Worm (Caenorhabditis elegans) whole organism, L4 larva: ENCODE results near the gene nhr-101.

Experiments used
- F10B5.3 ChIP-seq: sonication (generic microtip); optimal IDR thresholded peaks from 2 replicates; lab custom pipeline; 2016; ENCODE audit warnings: mild to moderate bottlenecking, missing genetic modification characterization, missing compliant biosample characterization
- F26F4.8 ChIP-seq: fragments of 200-800 bp; sonication (Bioruptor generic); conservative IDR thresholded peaks from 2 replicates; pipeline ENCODE4 v1.3.6; 2022; ENCODE audit warnings: missing genetic modification characterization, missing compliant biosample characterization
- F37D6.2 ChIP-seq: sonication (generic microtip); optimal IDR thresholded peaks from 2 replicates; lab custom pipeline; 2016; ENCODE audit warnings: mild to moderate bottlenecking, missing genetic modification characterization, missing compliant biosample characterization
- F44E2.7 ChIP-seq: fragments of 200-800 bp; sonication (Bioruptor generic); IDR thresholded peaks from 2 replicates; pipeline ENCODE4 v2.1.2; 2022; ENCODE audit warnings: missing genetic modification characterization, missing compliant biosample characterization
- F49E8.2 ChIP-seq: sonication (generic microtip); optimal IDR thresholded peaks from 2 replicates; lab custom pipeline; 2016; ENCODE audit warnings: missing compliant biosample characterization, mild to moderate bottlenecking, missing genetic modification characterization, borderline replicate concordance
- R02D3.7 ChIP-seq: fragments of 150-350 bp; sonication (generic microtip); optimal IDR thresholded peaks from 3 replicates; lab custom pipeline; 2014; ENCODE audit warnings: missing biosample characterization, missing genetic modification characterization
- Y105C5A.15 ChIP-seq: fragments of 200-800 bp; sonication (Bioruptor generic); IDR thresholded peaks from 2 replicates; pipeline ENCODE4 v1.3.6; 2022; ENCODE audit warnings: missing genetic modification characterization, missing compliant biosample characterization
- Y48G9A.11 ChIP-seq: fragments of 200-800 bp; sonication (Bioruptor generic); IDR thresholded peaks from 2 replicates; pipeline ENCODE4 v1.3.6; 2022; ENCODE audit warnings: missing genetic modification reagents, missing genetic modification characterization, missing compliant biosample characterization
- Y5F2A.4 ChIP-seq: fragments of 200-800 bp; sonication (Bioruptor generic); optimal IDR thresholded peaks from 2 replicates; lab custom pipeline; 2018; ENCODE audit warnings: mild to moderate bottlenecking, missing genetic modification characterization, missing compliant biosample characterization
- ZK546.5 ChIP-seq, 2 experiments: sonication (generic microtip); optimal IDR thresholded peaks; 2 replicates each; lab custom pipeline; 2017; ENCODE audit warnings: missing biosample characterization in 2 of 2, missing genetic modification characterization in 2 of 2
- arid-1 ChIP-seq: fragments of 200-800 bp; sonication (Bioruptor generic); conservative IDR thresholded peaks from 2 replicates; pipeline ENCODE4 v1.3.6; 2022; ENCODE audit warnings: missing genetic modification reagents, missing genetic modification characterization, missing compliant biosample characterization
- ceh-20 ChIP-seq: fragments of 200-800 bp; sonication (Bioruptor generic); IDR thresholded peaks from 2 replicates; pipeline ENCODE4 v1.3.6; 2022; ENCODE audit warnings: missing genetic modification reagents, missing genetic modification characterization, missing compliant biosample characterization
- ceh-28 ChIP-seq: fragments of 150-350 bp; optimal IDR thresholded peaks from 2 replicates; lab custom pipeline; 2014; ENCODE audit warnings: missing biosample characterization, missing genetic modification reagents, missing genetic modification characterization
- ceh-62 ChIP-seq: sonication (generic microtip); optimal IDR thresholded peaks from 2 replicates; lab custom pipeline; 2017; ENCODE audit warnings: missing biosample characterization, missing genetic modification characterization
- ceh-82 ChIP-seq: sonication (generic microtip); optimal IDR thresholded peaks from 2 replicates; lab custom pipeline; 2017; ENCODE audit warnings: missing biosample characterization, missing genetic modification characterization
- ces-1 ChIP-seq: fragments of 150-350 bp; sonication (generic microtip); optimal IDR thresholded peaks from 4 replicates; lab custom pipeline; 2014; ENCODE audit warnings: missing biosample characterization, missing genetic modification reagents, missing genetic modification characterization
- ctbp-1 ChIP-seq: fragments of 200-800 bp; sonication (Bioruptor generic); IDR thresholded peaks from 2 replicates; pipeline ENCODE4 v1.3.6; 2022; ENCODE audit warnings: missing genetic modification reagents, missing genetic modification characterization, missing compliant biosample characterization
- daf-19 ChIP-seq: fragments of 200-800 bp; sonication (Bioruptor generic); conservative IDR thresholded peaks from 2 replicates; pipeline ENCODE4 v1.3.6; 2022; ENCODE audit warnings: missing genetic modification characterization, missing compliant biosample characterization
- dmd-6 ChIP-seq: fragments of 200-800 bp; sonication (Bioruptor generic); IDR thresholded peaks from 2 replicates; pipeline ENCODE4 v1.3.6; 2022; ENCODE audit warnings: missing genetic modification reagents, missing genetic modification characterization, missing compliant biosample characterization
- dmd-8 ChIP-seq: fragments of 200-800 bp; sonication (Bioruptor generic); IDR thresholded peaks from 2 replicates; pipeline ENCODE4 v1.3.6; 2022; ENCODE audit warnings: missing genetic modification characterization, missing compliant biosample characterization
- dmd-9 ChIP-seq: fragments of 200-800 bp; sonication (Bioruptor generic); IDR thresholded peaks from 2 replicates; pipeline ENCODE4 v1.3.6; 2022; ENCODE audit warnings: missing genetic modification reagents, missing genetic modification characterization, missing compliant biosample characterization
- duxl-1 ChIP-seq: sonication (generic microtip); optimal IDR thresholded peaks from 2 replicates; lab custom pipeline; 2016; ENCODE audit warnings: mild to moderate bottlenecking, missing genetic modification characterization, moderate library complexity, missing compliant biosample characterization; ENCODE audit not compliant: poor library complexity
- dve-1 ChIP-seq: sonication (generic microtip); optimal IDR thresholded peaks from 2 replicates; lab custom pipeline; 2017; ENCODE audit warnings: antibody characterized with exemption, mild to moderate bottlenecking, missing genetic modification characterization, missing compliant biosample characterization; ENCODE audit not compliant: insufficient read depth
- egl-43 ChIP-seq: fragments of 200-800 bp; sonication (Bioruptor generic); IDR thresholded peaks from 2 replicates; pipeline ENCODE4 v1.3.6; 2022; ENCODE audit warnings: missing genetic modification reagents, missing genetic modification characterization, missing compliant biosample characterization
- hif-1 ChIP-seq, 2 experiments: sonication (generic microtip); optimal IDR thresholded peaks; 2 replicates each; lab custom pipeline; 2016 to 2017; ENCODE audit warnings: missing compliant biosample characterization in 2 of 2, missing genetic modification characterization in 2 of 2, missing genetic modification reagents in 2 of 2, missing genotype in 2 of 2, mild to moderate bottlenecking in 1 of 2
- jun-1 ChIP-seq: fragments of 150-350 bp; optimal IDR thresholded peaks from 2 replicates; lab custom pipeline; 2014; ENCODE audit warnings: missing biosample characterization, missing genetic modification reagents, missing genetic modification characterization
- lin-1 ChIP-seq: fragments of 200-800 bp; sonication (Bioruptor generic); IDR thresholded peaks from 2 replicates; pipeline ENCODE4 v1.3.6; 2022; ENCODE audit warnings: missing genetic modification reagents, missing genetic modification characterization, missing compliant biosample characterization
- lin-29 ChIP-seq: fragments of 200-800 bp; sonication (Bioruptor generic); IDR thresholded peaks from 2 replicates; pipeline ENCODE4 v1.3.6; 2022; ENCODE audit warnings: missing genetic modification reagents, missing genetic modification characterization, missing compliant biosample characterization
- lin-39 ChIP-seq: fragments of 150-350 bp; optimal IDR thresholded peaks from 2 replicates; lab custom pipeline; 2014; ENCODE audit warnings: missing biosample characterization, missing genetic modification reagents, missing genetic modification characterization
- lir-3 ChIP-seq: sonication (generic microtip); optimal IDR thresholded peaks from 2 replicates; lab custom pipeline; 2016; ENCODE audit warnings: mild to moderate bottlenecking, missing genetic modification characterization, missing compliant biosample characterization
- mdl-1 ChIP-seq, 2 experiments: fragments of 150-350 bp in 1 of 2; sonication (generic microtip) in 1 of 2; optimal IDR thresholded peaks; 2 replicates each; lab custom pipeline; 2014 to 2017; ENCODE audit warnings: missing biosample characterization in 2 of 2, missing genetic modification characterization in 2 of 2
- mes-2 ChIP-seq: sonication (generic microtip); optimal IDR thresholded peaks from 2 replicates; lab custom pipeline; 2016; ENCODE audit warnings: missing genotype, mild to moderate bottlenecking, missing genetic modification characterization, missing compliant biosample characterization; ENCODE audit not compliant: poor library complexity, severe bottlenecking
- nhr-11 ChIP-seq: fragments of 150-350 bp; optimal IDR thresholded peaks from 2 replicates; lab custom pipeline; 2014; ENCODE audit warnings: missing biosample characterization, missing genetic modification characterization
- nhr-111 ChIP-seq: fragments of 200-800 bp; sonication (Bioruptor generic); optimal IDR thresholded peaks from 2 replicates; lab custom pipeline; 2018; ENCODE audit warnings: mild to moderate bottlenecking, missing genetic modification characterization, missing compliant biosample characterization
- nhr-237 ChIP-seq: sonication (generic microtip); optimal IDR thresholded peaks from 2 replicates; lab custom pipeline; 2017; ENCODE audit warnings: missing biosample characterization, missing genetic modification characterization
- nhr-25 ChIP-seq: sonication (generic microtip); optimal IDR thresholded peaks from 2 replicates; lab custom pipeline; 2017; ENCODE audit warnings: missing genetic modification characterization, mild to moderate bottlenecking, missing compliant biosample characterization, antibody characterized with exemption, moderate library complexity, borderline replicate concordance; ENCODE audit not compliant: insufficient read depth
- nhr-42 ChIP-seq: fragments of 200-800 bp; sonication (Bioruptor generic); IDR thresholded peaks from 2 replicates; pipeline ENCODE4 v1.3.6; 2022; ENCODE audit warnings: missing genetic modification characterization, missing compliant biosample characterization
- nhr-48 ChIP-seq: sonication (generic microtip); optimal IDR thresholded peaks from 2 replicates; lab custom pipeline; 2016; ENCODE audit warnings: mild to moderate bottlenecking, missing genetic modification characterization, missing compliant biosample characterization
- nhr-76 ChIP-seq: fragments of 150-350 bp; optimal IDR thresholded peaks from 2 replicates; lab custom pipeline; 2014; ENCODE audit warnings: missing biosample characterization, missing genetic modification characterization
- nhr-77 ChIP-seq: fragments of 150-350 bp; optimal IDR thresholded peaks from 2 replicates; lab custom pipeline; 2014; ENCODE audit warnings: missing biosample characterization, missing genetic modification characterization
- pha-4 ChIP-seq, 2 experiments: fragments of 150-350 bp in 1 of 2; fragments of 200-800 bp in 1 of 2; sonication (Bioruptor generic) in 1 of 2; IDR thresholded peaks in 1 of 2; optimal IDR thresholded peaks in 1 of 2; 2 replicates each; pipeline versions ENCODE4 v1.3.6 to Lab custom; 2014 to 2022; ENCODE audit warnings: missing genetic modification characterization in 2 of 2, missing genetic modification reagents in 2 of 2, missing biosample characterization in 1 of 2, missing compliant biosample characterization in 1 of 2
- php-3 ChIP-seq: fragments of 200-800 bp; sonication (Bioruptor generic); IDR thresholded peaks from 2 replicates; pipeline ENCODE4 v1.3.6; 2022; ENCODE audit warnings: missing genetic modification reagents, missing genetic modification characterization, missing compliant biosample characterization
- pqm-1 ChIP-seq: sonication (generic microtip); optimal IDR thresholded peaks from 2 replicates; lab custom pipeline; 2017; ENCODE audit warnings: missing biosample characterization, missing genetic modification characterization
- sdz-12 ChIP-seq: fragments of 200-800 bp; sonication (Bioruptor generic); optimal IDR thresholded peaks from 2 replicates; lab custom pipeline; 2018; ENCODE audit warnings: mild to moderate bottlenecking, missing genetic modification characterization, missing compliant biosample characterization
- snpc-4 ChIP-seq: fragments of 150-350 bp; optimal IDR thresholded peaks from 2 replicates; lab custom pipeline; 2014; ENCODE audit warnings: missing biosample characterization, missing genetic modification characterization
- unc-130 ChIP-seq: sonication (generic microtip); optimal IDR thresholded peaks from 2 replicates; lab custom pipeline; 2016; ENCODE audit warnings: missing genetic modification reagents, missing genetic modification characterization, missing compliant biosample characterization
- unc-62 ChIP-seq, 3 experiments: fragments of 150-350 bp in 1 of 3; sonication (generic microtip); optimal IDR thresholded peaks in 2 of 3; peaks in 1 of 3; 1 replicate in 1 of 3; 2 replicates in 2 of 3; lab custom pipeline; 2014 to 2017; ENCODE audit warnings: missing biosample characterization in 3 of 3, missing genetic modification characterization in 3 of 3, missing genetic modification reagents in 3 of 3, missing genotype in 1 of 3
- zag-1 ChIP-seq: fragments of 150-350 bp; optimal IDR thresholded peaks from 2 replicates; lab custom pipeline; 2014; ENCODE audit warnings: missing biosample characterization, missing genetic modification characterization
- zfp-3 ChIP-seq: fragments of 200-800 bp; sonication (Bioruptor generic); conservative IDR thresholded peaks from 2 replicates; pipeline ENCODE4 v1.3.6; 2022; ENCODE audit warnings: missing genetic modification reagents, missing genetic modification characterization, missing compliant biosample characterization
- ztf-11 ChIP-seq: fragments of 150-350 bp; optimal IDR thresholded peaks from 2 replicates; lab custom pipeline; 2014; ENCODE audit warnings: missing biosample characterization, missing genetic modification characterization

nhr-101 gene

DNA sequence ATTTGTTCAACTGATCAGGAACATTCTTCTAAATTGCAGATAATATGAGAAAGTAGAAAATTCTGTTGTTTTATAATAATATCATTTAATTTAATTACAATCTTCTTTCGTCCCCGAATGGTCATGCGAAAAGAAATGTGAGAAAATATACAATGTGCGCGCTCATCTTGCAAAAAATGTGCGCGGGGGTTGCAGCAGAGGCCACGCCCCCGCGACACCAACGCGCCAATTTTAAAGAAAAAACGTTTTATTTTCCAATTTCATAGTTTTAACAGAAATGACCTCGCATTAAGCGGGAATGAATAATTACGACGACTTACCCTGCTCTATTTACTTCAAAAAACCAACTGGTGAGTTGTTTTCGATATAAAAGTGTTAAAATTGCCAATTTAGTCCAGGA lies 40.2 kb downstream of the nhr-101 start, which contains the start of gene sas-5 (continued):
- TF ChIP-seq ceh-20 (GFP tag; lab: Robert Waterston, UW) (no peak; the same call in 1 of the 2 replicates), egl-43 (GFP tag; lab: Robert Waterston, UW) (peak; percentile 64; the same call in 1 of the 2 replicates), lir-3 (no peak), dve-1 (tag; lab: Kevin White, UChicago) (peak; percentile 58), lin-29 (GFP tag; lab: Robert Waterston, UW) (no peak), duxl-1 (tag; lab: Kevin White, UChicago) (peak; percentile 88), lin-1 (GFP tag; lab: Robert Waterston, UW) (no peak), ceh-62 (tag; lab: Kevin White, UChicago) (no peak), nhr-77 (no peak), pha-4 (GFP tag; IDR thresholded peaks at IDR 0.05; lab: Robert Waterston, UW) (no peak), pha-4 (tag; optimal IDR thresholded peaks at IDR 0.05; lab: Kevin White, UChicago) (no peak), pqm-1 (tag; lab: Kevin White, UChicago) (no peak), ces-1 (GFP tag; lab: Kevin White, UChicago) (peak; percentile 34), jun-1 (tag; lab: Kevin White, UChicago) (no peak), F44E2.7 (GFP tag; lab: Robert Waterston, UW) (no peak), daf-19 (no peak), nhr-25 (tag; lab: Kevin White, UChicago) (no peak), php-3 (GFP tag; lab: Robert Waterston, UW) (0 out of 2 replicates have a peak, but pooled peaks have one; percentile 9), nhr-48 (tag; lab: Kevin White, UChicago) (peak; percentile 39), nhr-111 (no peak), F49E8.2 (tag; lab: Kevin White, UChicago) (no peak), Y5F2A.4 (GFP tag; lab: Kevin White, UChicago) (no peak), ZK546.5 (tag; optimal IDR thresholded peaks at IDR 0.05; lab: Kevin White, UChicago) (no peak), arid-1 (GFP tag; lab: Robert Waterston, UW) (no peak), dmd-6 (GFP tag; lab: Robert Waterston, UW) (peak; percentile 54; the same call in 1 of the 2 replicates), mdl-1 (tag; optimal IDR thresholded peaks at IDR 0.05; lab: Kevin White, UChicago) (peak in 1 of 2 experiments; percentile 55), ceh-82 (tag; lab: Kevin White, UChicago) (no peak), ctbp-1 (GFP tag; lab: Robert Waterston, UW) (no peak), unc-130 (GFP tag; lab: Kevin White, UChicago) (peak; percentile 82), mes-2 (tag; lab: Kevin White, UChicago) (peak; percentile 95), hif-1 (tag; optimal IDR thresholded peaks at IDR 0.05; lab: Kevin White, UChicago) (peak in 1 of 2 experiments; percentile 54), zfp-3 (GFP tag; lab: Robert Waterston, UW) (no peak), zag-1 (tag; lab: Kevin White, UChicago) (no peak), F26F4.8 (GFP tag; lab: Robert Waterston, UW) (no peak), Y48G9A.11 (GFP tag; lab: Robert Waterston, UW) (no peak), dmd-9 (GFP tag; lab: Robert Waterston, UW) (no peak), sdz-12 (no peak), F37D6.2 (tag; lab: Kevin White, UChicago) (no peak), unc-62 (GFP tag; optimal IDR thresholded peaks at IDR 0.05 in 1 of 2; lab: Kevin White, UChicago) (no peak), unc-62 (tag; optimal IDR thresholded peaks at IDR 0.05; lab: Kevin White, UChicago) (no peak), F10B5.3 (peak; percentile 22), R02D3.7 (no peak), ceh-28 (tag; lab: Kevin White, UChicago) (no peak), nhr-11 (tag; lab: Kevin White, UChicago) (no peak), dmd-8 (GFP tag; lab: Robert Waterston, UW) (no peak), nhr-76 (tag; lab: Kevin White, UChicago) (no peak), ztf-11 (tag; lab: Kevin White, UChicago) (no peak), nhr-42 (GFP tag; lab: Robert Waterston, UW) (0 out of 2 replicates have a peak, but pooled peaks have one; percentile 11), nhr-237 (tag; lab: Kevin White, UChicago) (no peak), snpc-4 (tag; lab: Kevin White, UChicago) (no peak), lin-39 (no peak), Y105C5A.15 (GFP tag; lab: Robert Waterston, UW) (no peak)
